Fruit fly (Drosophila melanogaster) whole organism, prepupa: ENCODE results near the gene fng.

Experiments used
- Blimp-1 ChIP-seq: fragments of 200-800 bp; sonication (Bioruptor generic); optimal IDR thresholded peaks from 3 replicates; lab custom pipeline; 2017; ENCODE audit warnings: missing biosample characterization, missing genetic modification characterization, mild to moderate bottlenecking, moderate library complexity, missing genetic modification reagents
- CG10631 ChIP-seq: fragments of 200-800 bp; sonication (Bioruptor generic); optimal IDR thresholded peaks from 2 replicates; lab custom pipeline; 2016; ENCODE audit warnings: missing biosample characterization, missing genetic modification characterization
- CG10669 ChIP-seq: fragments of 200-800 bp; sonication (Bioruptor generic); optimal IDR thresholded peaks from 3 replicates; lab custom pipeline; 2018; ENCODE audit warnings: missing biosample characterization, mild to moderate bottlenecking, missing genetic modification characterization, moderate library complexity
- CG11294 ChIP-seq: fragments of 200-800 bp; sonication (Bioruptor generic); IDR thresholded peaks from 2 replicates; pipeline ENCODE4 v1.3.6; 2022; ENCODE audit warnings: missing biosample characterization, missing genetic modification characterization
- CG11762 ChIP-seq: fragments of 200-800 bp; sonication (Bioruptor generic); optimal IDR thresholded peaks from 3 replicates; lab custom pipeline; 2016; ENCODE audit warnings: missing biosample characterization, missing genetic modification characterization; ENCODE audit not compliant: insufficient read depth
- CG11902 ChIP-seq: fragments of 200-800 bp; sonication (Bioruptor generic); optimal IDR thresholded peaks from 3 replicates; lab custom pipeline; 2016; ENCODE audit warnings: missing biosample characterization, missing genetic modification characterization
- CG15336 ChIP-seq: fragments of 200-800 bp; sonication (Bioruptor generic); IDR thresholded peaks from 2 replicates; pipeline ENCODE4 v1.3.6; 2022; ENCODE audit warnings: missing biosample characterization, missing genetic modification characterization
- CG16779 ChIP-seq: fragments of 200-800 bp; sonication (Bioruptor generic); optimal IDR thresholded peaks from 3 replicates; lab custom pipeline; 2017; ENCODE audit warnings: missing biosample characterization, mild to moderate bottlenecking, missing genetic modification characterization
- CG3032 ChIP-seq: fragments of 200-800 bp; optimal IDR thresholded peaks from 2 replicates; lab custom pipeline; 2019; ENCODE audit warnings: missing biosample characterization, mild to moderate bottlenecking, missing genetic modification characterization, moderate library complexity
- CG32006 ChIP-seq: fragments of 200-800 bp; sonication (Bioruptor generic); optimal IDR thresholded peaks from 3 replicates; lab custom pipeline; 2017; ENCODE audit warnings: missing biosample characterization, mild to moderate bottlenecking, missing genetic modification characterization
- CG3919 ChIP-seq: fragments of 200-800 bp; sonication (Bioruptor generic); optimal IDR thresholded peaks from 3 replicates; lab custom pipeline; 2016; ENCODE audit warnings: missing biosample characterization, missing genetic modification characterization
- CG4318 ChIP-seq: fragments of 200-800 bp; sonication (Bioruptor generic); optimal IDR thresholded peaks from 3 replicates; lab custom pipeline; 2017; ENCODE audit warnings: missing biosample characterization, mild to moderate bottlenecking, missing genetic modification characterization
- CG6163 ChIP-seq: fragments of 200-800 bp; sonication (Bioruptor generic); IDR thresholded peaks from 3 replicates; pipeline ENCODE4 v1.3.6; 2022; ENCODE audit warnings: missing biosample characterization, missing genetic modification characterization
- CG6276 ChIP-seq: fragments of 200-800 bp; sonication (Bioruptor generic); optimal IDR thresholded peaks from 2 replicates; lab custom pipeline; 2017; ENCODE audit warnings: missing biosample characterization, mild to moderate bottlenecking, missing genetic modification characterization
- CG6792 ChIP-seq: fragments of 200-800 bp; sonication (Bioruptor generic); optimal IDR thresholded peaks from 3 replicates; lab custom pipeline; 2016; ENCODE audit warnings: missing biosample characterization, missing genetic modification characterization
- CG6808 ChIP-seq: fragments of 200-800 bp; sonication (Bioruptor generic); optimal IDR thresholded peaks from 3 replicates; lab custom pipeline; 2017; ENCODE audit warnings: missing biosample characterization, missing genetic modification characterization, mild to moderate bottlenecking, moderate library complexity, missing genetic modification reagents
- CG7368 ChIP-seq: fragments of 200-800 bp; sonication (Bioruptor generic); optimal IDR thresholded peaks from 3 replicates; lab custom pipeline; 2016; ENCODE audit warnings: missing biosample characterization, missing genetic modification characterization
- CG8119 ChIP-seq: fragments of 200-800 bp; sonication (Bioruptor generic); IDR thresholded peaks from 3 replicates; pipeline ENCODE4 v1.3.6; 2022; ENCODE audit warnings: missing biosample characterization, missing genetic modification characterization
- CG8632 ChIP-seq: fragments of 200-800 bp; sonication (Bioruptor generic); optimal IDR thresholded peaks from 3 replicates; lab custom pipeline; 2016; ENCODE audit warnings: missing biosample characterization, missing genetic modification characterization
- CG9139 ChIP-seq: fragments of 200-800 bp; sonication (Bioruptor generic); optimal IDR thresholded peaks from 3 replicates; lab custom pipeline; 2017; ENCODE audit warnings: missing biosample characterization, mild to moderate bottlenecking, missing genetic modification characterization
- Eip75B ChIP-seq: fragments of 200-800 bp; sonication (Bioruptor generic); optimal IDR thresholded peaks from 3 replicates; lab custom pipeline; 2016; ENCODE audit warnings: missing biosample characterization, missing genetic modification characterization
- Eip78C ChIP-seq: fragments of 200-800 bp; sonication (Bioruptor generic); peaks from one replicate; lab custom pipeline; 2016; ENCODE audit warnings: missing biosample characterization, missing genetic modification characterization
- Eip93F ChIP-seq: fragments of 200-800 bp; sonication (Bioruptor generic); optimal IDR thresholded peaks from 2 replicates; lab custom pipeline; 2016; ENCODE audit warnings: missing biosample characterization, mild to moderate bottlenecking, missing genetic modification characterization
- Ets21C ChIP-seq: fragments of 200-800 bp; sonication (Bioruptor generic); optimal IDR thresholded peaks from 3 replicates; lab custom pipeline; 2016; ENCODE audit warnings: missing biosample characterization, missing genetic modification characterization
- Ets96B ChIP-seq: fragments of 200-800 bp; optimal IDR thresholded peaks from 2 replicates; lab custom pipeline; 2019; ENCODE audit warnings: missing biosample characterization, mild to moderate bottlenecking, missing genetic modification characterization, moderate library complexity
- Gug ChIP-seq: fragments of 200-800 bp; sonication (Bioruptor generic); IDR thresholded peaks from 2 replicates; pipeline ENCODE4 v1.3.6; 2022; ENCODE audit warnings: missing biosample characterization, missing genetic modification characterization
- Hr38 ChIP-seq: sonication (Bioruptor generic); optimal IDR thresholded peaks from 2 replicates; lab custom pipeline; 2016; ENCODE audit warnings: missing biosample characterization, missing genetic modification characterization
- Hr39 ChIP-seq: fragments of 200-800 bp; sonication (Bioruptor generic); optimal IDR thresholded peaks from 2 replicates; lab custom pipeline; 2016; ENCODE audit warnings: missing biosample characterization, missing genetic modification characterization
- Hr4 ChIP-seq: fragments of 200-800 bp; sonication (Bioruptor generic); optimal IDR thresholded peaks from 3 replicates; lab custom pipeline; 2016; ENCODE audit warnings: missing biosample characterization, missing genetic modification characterization
- Lpt ChIP-seq: fragments of 200-800 bp; sonication (Bioruptor generic); optimal IDR thresholded peaks from 3 replicates; lab custom pipeline; 2016; ENCODE audit warnings: missing biosample characterization, missing genetic modification characterization
- OdsH ChIP-seq: fragments of 200-800 bp; sonication (Bioruptor generic); optimal IDR thresholded peaks from 3 replicates; lab custom pipeline; 2016; ENCODE audit warnings: missing biosample characterization, missing genetic modification characterization
- Smox ChIP-seq: fragments of 200-800 bp; sonication (Bioruptor generic); optimal IDR thresholded peaks from 3 replicates; lab custom pipeline; 2016; ENCODE audit warnings: missing biosample characterization, missing genetic modification characterization
- Sox102F ChIP-seq: fragments of 200-800 bp; sonication (Bioruptor generic); optimal IDR thresholded peaks from 2 replicates; lab custom pipeline; 2016; ENCODE audit warnings: missing biosample characterization, mild to moderate bottlenecking, missing genetic modification characterization
- Sox14 ChIP-seq: fragments of 200-800 bp; sonication (Bioruptor generic); optimal IDR thresholded peaks from 3 replicates; lab custom pipeline; 2016; ENCODE audit warnings: missing biosample characterization, missing genetic modification characterization
- Sox15 ChIP-seq: fragments of 200-800 bp; sonication (Bioruptor generic); optimal IDR thresholded peaks from 3 replicates; lab custom pipeline; 2016; ENCODE audit warnings: missing biosample characterization, missing genetic modification characterization
- achi ChIP-seq: fragments of 200-800 bp; sonication (Bioruptor generic); optimal IDR thresholded peaks from 3 replicates; lab custom pipeline; 2016; ENCODE audit warnings: missing biosample characterization, missing genetic modification characterization
- acj6 ChIP-seq: fragments of 200-800 bp; sonication (Bioruptor generic); optimal IDR thresholded peaks from 3 replicates; lab custom pipeline; 2016; ENCODE audit warnings: missing biosample characterization, missing genetic modification characterization
- cyc ChIP-seq: fragments of 200-800 bp; sonication (Bioruptor generic); optimal IDR thresholded peaks from 3 replicates; lab custom pipeline; 2016; ENCODE audit warnings: missing biosample characterization, missing genetic modification characterization
- dac ChIP-seq: fragments of 200-800 bp; sonication (Bioruptor generic); optimal IDR thresholded peaks from 2 replicates; lab custom pipeline; 2017; ENCODE audit warnings: missing biosample characterization, mild to moderate bottlenecking, missing genetic modification characterization
- dsx ChIP-seq: fragments of 200-800 bp; optimal IDR thresholded peaks from 3 replicates; lab custom pipeline; 2019; ENCODE audit warnings: missing biosample characterization, mild to moderate bottlenecking, missing genetic modification characterization, moderate library complexity; ENCODE audit not compliant: poor library complexity, severe bottlenecking
- esn ChIP-seq: fragments of 200-800 bp; sonication (Bioruptor generic); optimal IDR thresholded peaks from 2 replicates; lab custom pipeline; 2016; ENCODE audit warnings: missing biosample characterization, mild to moderate bottlenecking, missing genetic modification characterization, moderate library complexity
- fd59A ChIP-seq: fragments of 200-800 bp; sonication (Bioruptor generic); optimal IDR thresholded peaks from 2 replicates; lab custom pipeline; 2017; ENCODE audit warnings: missing biosample characterization, mild to moderate bottlenecking, missing genetic modification characterization, missing genetic modification reagents
- fd85E ChIP-seq: fragments of 200-800 bp; sonication (Bioruptor generic); optimal IDR thresholded peaks from 3 replicates; lab custom pipeline; 2016; ENCODE audit warnings: missing biosample characterization, missing genetic modification characterization
- fkh ChIP-seq: fragments of 200-800 bp; sonication (Bioruptor generic); optimal IDR thresholded peaks from 3 replicates; lab custom pipeline; 2017; ENCODE audit warnings: missing biosample characterization, mild to moderate bottlenecking, missing genetic modification characterization, moderate library complexity
- pdm3 ChIP-seq: fragments of 200-800 bp; sonication (Bioruptor generic); optimal IDR thresholded peaks from 3 replicates; lab custom pipeline; 2016; ENCODE audit warnings: missing biosample characterization, missing genetic modification characterization
- salr ChIP-seq, 2 experiments: fragments of 200-800 bp; sonication (Bioruptor generic); optimal IDR thresholded peaks; 3 replicates each; lab custom pipeline; 2016 to 2018; ENCODE audit warnings: missing biosample characterization in 2 of 2, missing genetic modification characterization in 2 of 2, mild to moderate bottlenecking in 1 of 2
- ss ChIP-seq, 2 experiments: fragments of 200-800 bp; sonication (Bioruptor generic); optimal IDR thresholded peaks; 2 replicates in 1 of 2; 3 replicates in 1 of 2; lab custom pipeline; 2017 to 2018; ENCODE audit warnings: mild to moderate bottlenecking in 2 of 2, missing biosample characterization in 2 of 2, missing genetic modification characterization in 2 of 2, moderate library complexity in 1 of 2
- svp ChIP-seq: fragments of 200-800 bp; sonication (Bioruptor generic); peaks from one replicate; lab custom pipeline; 2016; ENCODE audit warnings: missing biosample characterization, missing genetic modification characterization
- topi ChIP-seq: fragments of 200-800 bp; sonication (Bioruptor generic); optimal IDR thresholded peaks from 3 replicates; lab custom pipeline; 2016; ENCODE audit warnings: missing biosample characterization, missing genetic modification characterization

Gene fng

dm6 chr3L:20990231-20990630, 40.9 kb upstream of the fng start (continued):
- TF ChIP-seq CG11294 (GFP tag; lab: Robert Waterston, UW) (no peak), CG10669 (GFP tag; lab: Kevin White, UChicago) (peak; percentile 62), Smox (GFP tag; lab: Kevin White, UChicago) (peak; percentile 26), Eip75B (GFP tag; lab: Kevin White, UChicago) (peak; percentile 43), Eip78C (GFP tag; lab: Kevin White, UChicago) (peak; percentile 88), fkh (GFP tag; lab: Kevin White, UChicago) (no peak), Eip93F (GFP tag; lab: Kevin White, UChicago) (no peak)

dm6 chr3L:20988862-20989261, 39.5 kb upstream of the fng start:
- TF ChIP-seq CG9139 (GFP tag; lab: Kevin White, UChicago), result peak; percentile 45
- no peak for TF ChIP-seq Sox102F (GFP tag; lab: Kevin White, UChicago)
- TF ChIP-seq CG6276 (GFP tag; lab: Kevin White, UChicago), result peak; percentile 31
- TF ChIP-seq esn (GFP tag; lab: Kevin White, UChicago), result no peak
- peak; percentile 5 for TF ChIP-seq CG11762 (GFP tag; lab: Kevin White, UChicago)
- no peak for TF ChIP-seq Smox (GFP tag; lab: Kevin White, UChicago)
- peak; percentile 75 for TF ChIP-seq Sox14 (GFP tag; lab: Kevin White, UChicago)
- peak; percentile 65 for TF ChIP-seq Lpt (GFP tag; lab: Kevin White, UChicago)
- TF ChIP-seq Eip75B (GFP tag; lab: Kevin White, UChicago), result peak; percentile 71
- TF ChIP-seq Hr39 (GFP tag; lab: Kevin White, UChicago), result no peak
- peak; percentile 59 for TF ChIP-seq pdm3 (GFP tag; lab: Kevin White, UChicago)
- TF ChIP-seq salr (GFP tag; optimal IDR thresholded peaks at IDR 0.05; lab: Kevin White, UChicago), result peak; percentile 60 to 66
- TF ChIP-seq fd85E (GFP tag; lab: Kevin White, UChicago), result no peak
- TF ChIP-seq fd59A (GFP tag; lab: Kevin White, UChicago), result peak; percentile 67
- no peak for TF ChIP-seq CG11902 (GFP tag; lab: Kevin White, UChicago)
- peak; percentile 78 for TF ChIP-seq CG6808 (GFP tag; lab: Kevin White, UChicago)
- TF ChIP-seq svp (GFP tag; lab: Kevin White, UChicago), result no peak
- TF ChIP-seq cyc, result no peak
- peak; percentile 66 for TF ChIP-seq acj6
- TF ChIP-seq CG3919 (GFP tag; lab: Kevin White, UChicago), result peak; percentile 65
- TF ChIP-seq CG10669 (GFP tag; lab: Kevin White, UChicago), result peak; percentile 78
- TF ChIP-seq Blimp-1 (GFP tag; lab: Kevin White, UChicago), result no peak
- TF ChIP-seq dac (GFP tag; lab: Kevin White, UChicago), result no peak
- TF ChIP-seq CG3032 (tag; lab: Kevin White, UChicago), result peak; percentile 77
- peak; percentile 90 for TF ChIP-seq Eip78C (GFP tag; lab: Kevin White, UChicago)
- peak; percentile 48 for TF ChIP-seq CG16779 (tag; lab: Kevin White, UChicago)
- TF ChIP-seq Hr38 (GFP tag; lab: Kevin White, UChicago), result no peak
- TF ChIP-seq CG8632 (GFP tag; lab: Kevin White, UChicago), result peak; percentile 16
- peak; percentile 9 for TF ChIP-seq topi
- TF ChIP-seq Hr4, result no peak
- peak; percentile 70; the same call in 2 of the 3 replicates for TF ChIP-seq CG8119 (GFP tag; lab: Robert Waterston, UW)
- peak; percentile 18 for TF ChIP-seq CG4318 (GFP tag; lab: Kevin White, UChicago)
- TF ChIP-seq fkh (GFP tag; lab: Kevin White, UChicago), result no peak
- TF ChIP-seq ss (GFP tag; optimal IDR thresholded peaks at IDR 0.05; lab: Kevin White, UChicago), result peak; percentile 54 to 79
- peak; percentile 67; the same call in 1 of the 2 replicates for TF ChIP-seq CG15336
- peak; percentile 84 for TF ChIP-seq CG6163
- no peak for TF ChIP-seq CG11294 (GFP tag; lab: Robert Waterston, UW)
- peak; percentile 86 for TF ChIP-seq Ets96B
- TF ChIP-seq achi, result peak; percentile 76
- peak; percentile 41 for TF ChIP-seq CG7368 (GFP tag; lab: Kevin White, UChicago)
- TF ChIP-seq Sox15 (GFP tag; lab: Kevin White, UChicago), result no peak
- peak; percentile 66 for TF ChIP-seq Gug (GFP tag; lab: Robert Waterston, UW)
- peak; percentile 58 for TF ChIP-seq OdsH (GFP tag; lab: Kevin White, UChicago)
- no peak for TF ChIP-seq Ets21C (GFP tag; lab: Kevin White, UChicago)
- TF ChIP-seq CG32006 (GFP tag; lab: Kevin White, UChicago), result peak; percentile 57
- peak; percentile 54 for TF ChIP-seq CG6792 (GFP tag; lab: Kevin White, UChicago)
- peak; percentile 74 for TF ChIP-seq dsx
- peak; percentile 84 for TF ChIP-seq CG10631 (GFP tag; lab: Kevin White, UChicago)
